Worm (Caenorhabditis elegans) whole organism, young adult: ENCODE data around the gene srg-38.

Experiments
- B0019.2 ChIP-seq: fragments of 200-800 bp; sonication (Bioruptor generic); conservative IDR thresholded peaks from 2 replicates; pipeline ENCODE4 v1.3.6; 2022; ENCODE audit warnings: missing genetic modification reagents, missing genetic modification characterization, missing compliant biosample characterization
- B0261.1 ChIP-seq: sonication (generic microtip); optimal IDR thresholded peaks from 2 replicates; lab custom pipeline; 2016; ENCODE audit warnings: mild to moderate bottlenecking, missing genetic modification characterization, moderate library complexity, missing compliant biosample characterization
- B0336.3 ChIP-seq: fragments of 200-800 bp; sonication (Bioruptor generic); IDR thresholded peaks from 2 replicates; pipeline ENCODE4 v1.3.6; 2022; ENCODE audit warnings: missing genetic modification characterization, missing compliant biosample characterization
- D2030.7 ChIP-seq: fragments of 200-800 bp; sonication (Bioruptor generic); IDR thresholded peaks from 2 replicates; pipeline ENCODE4 v1.3.6; 2022; ENCODE audit warnings: missing genetic modification reagents, missing genetic modification characterization, missing compliant biosample characterization
- F33H1.4 ChIP-seq: fragments of 200-800 bp; sonication (Bioruptor generic); IDR thresholded peaks from 2 replicates; pipeline ENCODE4 v1.3.6; 2022; ENCODE audit warnings: missing genetic modification reagents, missing genetic modification characterization, missing compliant biosample characterization
- K12H6.12 ChIP-seq: fragments of 200-800 bp; sonication (Bioruptor generic); optimal IDR thresholded peaks from 2 replicates; lab custom pipeline; 2018; ENCODE audit warnings: mild to moderate bottlenecking, missing genetic modification characterization, missing compliant biosample characterization
- T07F8.4 ChIP-seq: sonication (generic microtip); optimal IDR thresholded peaks from 2 replicates; lab custom pipeline; 2016; ENCODE audit warnings: mild to moderate bottlenecking, missing genetic modification characterization, moderate library complexity, missing compliant biosample characterization
- T26A5.8 ChIP-seq: sonication (generic microtip); optimal IDR thresholded peaks from 2 replicates; lab custom pipeline; 2016; ENCODE audit warnings: missing genetic modification characterization, missing compliant biosample characterization
- Y56A3A.18 ChIP-seq: fragments of 200-800 bp; sonication (Bioruptor generic); IDR thresholded peaks from 2 replicates; pipeline ENCODE4 v1.3.6; 2022; ENCODE audit warnings: missing genetic modification reagents, missing genetic modification characterization, missing compliant biosample characterization
- athp-1 ChIP-seq: sonication (generic microtip); optimal IDR thresholded peaks from 2 replicates; lab custom pipeline; 2017; ENCODE audit warnings: mild to moderate bottlenecking, missing genetic modification characterization, missing compliant biosample characterization
- attf-5 ChIP-seq: fragments of 200-800 bp; sonication (Bioruptor generic); optimal IDR thresholded peaks from 2 replicates; lab custom pipeline; 2018; ENCODE audit warnings: mild to moderate bottlenecking, missing genetic modification characterization, missing compliant biosample characterization
- attf-6 ChIP-seq: fragments of 200-800 bp; sonication (Bioruptor generic); IDR thresholded peaks from 2 replicates; pipeline ENCODE4 v1.3.6; 2022; ENCODE audit warnings: missing genetic modification reagents, missing genetic modification characterization, missing compliant biosample characterization
- ceh-40 ChIP-seq: fragments of 200-800 bp; sonication (Bioruptor generic); IDR thresholded peaks from 2 replicates; pipeline ENCODE4 v1.3.6; 2022; ENCODE audit warnings: missing genetic modification characterization, missing compliant biosample characterization
- dpff-1 ChIP-seq: sonication (generic microtip); optimal IDR thresholded peaks from 2 replicates; lab custom pipeline; 2017; ENCODE audit warnings: mild to moderate bottlenecking, missing genetic modification characterization, missing compliant biosample characterization
- ets-4 ChIP-seq: fragments of 200-800 bp; sonication (Bioruptor generic); optimal IDR thresholded peaks from 2 replicates; lab custom pipeline; 2018; ENCODE audit warnings: mild to moderate bottlenecking, missing genetic modification characterization, missing compliant biosample characterization
- him-1 ChIP-seq: sonication (generic microtip); optimal IDR thresholded peaks from 2 replicates; lab custom pipeline; 2016; ENCODE audit warnings: missing genotype, missing genetic modification reagents, missing genetic modification characterization, missing compliant biosample characterization
- hmg-20 ChIP-seq: fragments of 200-800 bp; sonication (Bioruptor generic); IDR thresholded peaks from 2 replicates; pipeline ENCODE4 v1.3.6; 2022; ENCODE audit warnings: missing genetic modification reagents, missing genetic modification characterization, missing compliant biosample characterization
- lin-40 ChIP-seq: sonication (generic microtip); optimal IDR thresholded peaks from 2 replicates; lab custom pipeline; 2016; ENCODE audit warnings: missing genetic modification characterization, mild to moderate bottlenecking, missing compliant biosample characterization, missing genotype, missing genetic modification reagents
- lin-54 ChIP-seq: fragments of 200-800 bp; sonication (Bioruptor generic); optimal IDR thresholded peaks from 2 replicates; lab custom pipeline; 2018; ENCODE audit warnings: mild to moderate bottlenecking, missing genetic modification characterization, missing compliant biosample characterization
- lir-1 ChIP-seq: fragments of 200-800 bp; sonication (Bioruptor generic); conservative IDR thresholded peaks from 2 replicates; pipeline ENCODE4 v1.3.6; 2022; ENCODE audit warnings: missing genetic modification reagents, missing genetic modification characterization, missing compliant biosample characterization
- madf-6 ChIP-seq: fragments of 200-800 bp; sonication (Bioruptor generic); IDR thresholded peaks from 2 replicates; pipeline ENCODE4 v1.3.6; 2022; ENCODE audit warnings: missing genetic modification reagents, missing genetic modification characterization, missing compliant biosample characterization
- nfya-1 ChIP-seq: sonication (generic microtip); optimal IDR thresholded peaks from 2 replicates; lab custom pipeline; 2017; ENCODE audit warnings: antibody characterized with exemption, missing compliant biosample characterization, missing genetic modification characterization, borderline replicate concordance; ENCODE audit not compliant: insufficient read depth
- nhr-120 ChIP-seq: fragments of 200-800 bp; sonication (Bioruptor generic); IDR thresholded peaks from 2 replicates; pipeline ENCODE4 v1.3.6; 2022; ENCODE audit warnings: missing genetic modification characterization, missing compliant biosample characterization
- nhr-27 ChIP-seq: fragments of 200-800 bp; sonication (Bioruptor generic); optimal IDR thresholded peaks from 2 replicates; lab custom pipeline; 2018; ENCODE audit warnings: mild to moderate bottlenecking, missing genetic modification characterization, moderate library complexity, missing compliant biosample characterization
- rcor-1 ChIP-seq: fragments of 200-800 bp; sonication (Bioruptor generic); IDR thresholded peaks from 2 replicates; pipeline ENCODE4 v1.3.6; 2022; ENCODE audit warnings: missing genetic modification reagents, missing genetic modification characterization, missing compliant biosample characterization
- unc-130 ChIP-seq: sonication (generic microtip); optimal IDR thresholded peaks from 2 replicates; lab custom pipeline; 2016; ENCODE audit warnings: missing genetic modification reagents, missing genetic modification characterization, missing compliant biosample characterization
- unc-62 ChIP-seq: fragments of 150-350 bp; optimal IDR thresholded peaks from 2 replicates; lab custom pipeline; 2014; ENCODE audit warnings: missing biosample characterization, missing genetic modification reagents, missing genetic modification characterization
- xnd-1 ChIP-seq: sonication (generic microtip); optimal IDR thresholded peaks from 2 replicates; lab custom pipeline; 2016; ENCODE audit warnings: missing genotype, missing genetic modification reagents, missing genetic modification characterization, missing compliant biosample characterization
- ztf-18 ChIP-seq: sonication (generic microtip); optimal IDR thresholded peaks from 2 replicates; lab custom pipeline; 2016; ENCODE audit warnings: missing genotype, mild to moderate bottlenecking, missing genetic modification characterization, missing compliant biosample characterization
- ztf-25 ChIP-seq: fragments of 200-800 bp; sonication (Bioruptor generic); IDR thresholded peaks from 2 replicates; pipeline ENCODE4 v1.3.6; 2022; ENCODE audit warnings: missing genetic modification reagents, missing genetic modification characterization, missing compliant biosample characterization
- ztf-28 ChIP-seq: fragments of 200-800 bp; sonication (Bioruptor generic); IDR thresholded peaks from 2 replicates; pipeline ENCODE4 v1.3.6; 2022; ENCODE audit warnings: missing genetic modification reagents, missing genetic modification characterization, missing compliant biosample characterization

srg-38 gene

ce11 chrV:11172667-11173066 is 17.2 kb upstream of the srg-38 start:
- TF ChIP-seq nhr-120 (GFP tag; lab: Robert Waterston, UW) (no peak), lin-54 (GFP tag; lab: Kevin White, UChicago) (no peak), lir-1 (no peak), attf-5 (GFP tag; lab: Kevin White, UChicago) (no peak)

- TF ChIP-seq athp-1 (tag; lab: Kevin White, UChicago) (no peak), T07F8.4 (tag; lab: Kevin White, UChicago) (no peak), attf-6 (GFP tag; lab: Robert Waterston, UW) (no peak), him-1 (tag; lab: Kevin White, UChicago) (no peak), lir-1 (no peak), madf-6 (GFP tag; lab: Robert Waterston, UW) (no peak), ets-4 (GFP tag; lab: Kevin White, UChicago) (no peak), ztf-18 (tag; lab: Kevin White, UChicago) (no peak), unc-130 (GFP tag; lab: Kevin White, UChicago) (no peak), ceh-40 (no peak), nfya-1 (tag; lab: Kevin White, UChicago) (no peak), nhr-27 (tag; lab: Kevin White, UChicago) (no peak)
Measured at ce11 chrV:11171906-11172305, 16.5 kb upstream of the srg-38 start, which contains the start of gene T19C4.5. T19C4.5 (plus strand) TSS chrV:11172213.

ce11 chrV:11170564-11171329 is 15.3 kb upstream of the srg-38 start:
- TF ChIP-seq dpff-1 (tag; lab: Kevin White, UChicago) (no peak), ztf-25 (GFP tag; lab: Robert Waterston, UW) (no peak), K12H6.12 (no peak), ztf-28 (GFP tag; lab: Robert Waterston, UW) (no peak), nfya-1 (tag; lab: Kevin White, UChicago) (no peak), unc-62 (GFP tag; lab: Kevin White, UChicago) (no peak)

ce11 chrV:11167745-11168144 is 12.3 kb upstream of the srg-38 start:
- TF ChIP-seq B0336.3 (GFP tag; lab: Robert Waterston, UW) = no peak
- TF ChIP-seq lin-40 (tag; lab: Kevin White, UChicago) = no peak
- TF ChIP-seq D2030.7 = no peak

- TF ChIP-seq unc-130 (GFP tag; lab: Kevin White, UChicago) = no peak
- no peak for TF ChIP-seq madf-6 (GFP tag; lab: Robert Waterston, UW)
- no peak for TF ChIP-seq Y56A3A.18 (GFP tag; lab: Robert Waterston, UW)
- no peak for TF ChIP-seq lin-54 (GFP tag; lab: Kevin White, UChicago)
- TF ChIP-seq rcor-1 (GFP tag; lab: Robert Waterston, UW) = no peak
- TF ChIP-seq B0261.1 (tag; lab: Kevin White, UChicago) = no peak
- TF ChIP-seq ets-4 (GFP tag; lab: Kevin White, UChicago) = no peak
- TF ChIP-seq T26A5.8 (tag; lab: Kevin White, UChicago) = no peak
- TF ChIP-seq F33H1.4 (GFP tag; lab: Robert Waterston, UW) = no peak
- TF ChIP-seq hmg-20 (GFP tag; lab: Robert Waterston, UW) = no peak
- TF ChIP-seq xnd-1 (tag; lab: Kevin White, UChicago) = no peak
- no peak for TF ChIP-seq B0019.2 (GFP tag; lab: Robert Waterston, UW)
- TF ChIP-seq, all 124 proteins: peak for 0
Measured at ce11 chrV:11164475-11164874, 9.0 kb upstream of the srg-38 start, which contains the start of gene srg-40. srg-40 (minus strand) TSS chrV:11164575.
